Worm (Caenorhabditis elegans) whole organism, L4/young adult: ENCODE results near the gene C38H2.2.

Experiments used
- W03F9.2 ChIP-seq: fragments of 150-350 bp; optimal IDR thresholded peaks from 2 replicates; lab custom pipeline; 2014; ENCODE audit warnings: missing biosample characterization, missing genetic modification characterization
- him-1 ChIP-seq: sonication (generic microtip); optimal IDR thresholded peaks from 2 replicates; lab custom pipeline; 2016; ENCODE audit warnings: missing genotype, missing genetic modification reagents, missing genetic modification characterization, missing compliant biosample characterization

- TF ChIP-seq W03F9.2 (tag; lab: Kevin White, UChicago) (no peak), him-1 (no peak)
These were observed 49.0 kb upstream of the C38H2.2 start, which contains the start of gene T07C4.12 for ce11 chrIII:10332560-10332959.
